Comparison of ENCODE assay signal across 2 fruit fly cellular contexts in the genomic region with DNA sequence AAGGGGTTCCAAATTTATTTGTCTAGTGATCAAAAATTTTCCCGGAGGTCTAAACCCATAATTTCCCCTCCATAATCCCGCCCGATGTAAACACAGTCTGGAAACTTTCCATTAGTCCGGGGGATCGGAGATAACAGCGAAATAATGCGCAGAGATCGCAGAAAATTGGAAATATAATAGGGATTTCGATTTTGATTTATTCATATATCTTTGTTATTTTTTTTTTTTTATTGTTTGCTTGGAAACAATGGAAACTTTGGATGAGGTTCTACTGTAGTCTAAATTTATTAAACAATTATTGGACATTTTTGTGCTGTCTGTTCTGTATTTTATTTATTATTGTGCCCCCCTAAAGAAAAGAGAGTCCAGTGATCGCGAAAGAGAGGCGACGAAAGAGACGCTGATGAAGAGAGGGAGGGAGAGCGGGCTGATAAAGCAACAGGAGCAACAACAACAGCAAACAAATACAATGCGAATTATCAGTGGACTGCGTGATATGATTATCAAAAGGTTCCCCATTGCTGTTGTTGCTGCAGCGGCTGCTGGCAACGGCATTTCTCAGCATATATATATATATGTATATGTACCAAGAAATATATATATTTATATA.
TF ChIP-seq lines count a peak whose summit lies in the region.

No protein-coding gene starts in this region.

TF ChIP-seq in whole organism, embryonic, 481 proteins besides CTCF, POLR2A, EP300 and RAD21 (continued from another document and continues in another):
- TF ChIP-seq unpg (GFP tag; optimal IDR thresholded peaks at IDR 0.05; lab: Kevin White, UChicago) (no peak), usp (GFP tag; optimal IDR thresholded peaks at IDR 0.05; lab: Kevin White, UChicago) (no peak), CG15073 (GFP tag; optimal IDR thresholded peaks at IDR 0.05; lab: Kevin White, UChicago) (no peak), CG3995 (GFP tag; optimal IDR thresholded peaks at IDR 0.05; lab: Kevin White, UChicago) (no peak), scrt (GFP tag; optimal IDR thresholded peaks at IDR 0.05; lab: Kevin White, UChicago) (no peak), nerfin-1 (tag; optimal IDR thresholded peaks at IDR 0.05; lab: Kevin White, UChicago) (no peak), CG13775 (GFP tag; optimal IDR thresholded peaks at IDR 0.05; lab: Kevin White, UChicago) (no peak), HmgD (GFP tag; optimal IDR thresholded peaks at IDR 0.05; lab: Kevin White, UChicago) (no peak), CG16863 (GFP tag; optimal IDR thresholded peaks at IDR 0.05; lab: Kevin White, UChicago) (no peak), prd (optimal IDR thresholded peaks at IDR 0.05; lab: Kevin White, UChicago) (no peak), prd (GFP tag; IDR thresholded peaks at IDR 0.05; lab: Robert Waterston, UW) (no peak), TFAM (GFP tag; optimal IDR thresholded peaks at IDR 0.05; lab: Kevin White, UChicago) (no peak), Sox102F (GFP tag; optimal IDR thresholded peaks at IDR 0.05; lab: Kevin White, UChicago) (peak; percentile 25), CG6272 (GFP tag; IDR thresholded peaks at IDR 0.05; lab: Robert Waterston, UW) (no peak), CG31388 (GFP tag; optimal IDR thresholded peaks at IDR 0.05; lab: Kevin White, UChicago) (no peak), abd-A (tag; optimal IDR thresholded peaks at IDR 0.05; lab: Kevin White, UChicago) (no peak), br (optimal IDR thresholded peaks at IDR 0.05; lab: Kevin White, UChicago) (no peak), CG1602 (GFP tag; optimal IDR thresholded peaks at IDR 0.05; lab: Kevin White, UChicago) (no peak), bowl (GFP tag; IDR thresholded peaks at IDR 0.05; lab: Robert Waterston, UW) (no peak), Elba2 (GFP tag; optimal IDR thresholded peaks at IDR 0.05; lab: Kevin White, UChicago) (no peak), oc (tag; optimal IDR thresholded peaks at IDR 0.05; lab: Kevin White, UChicago) (no peak), CG11085 (GFP tag; IDR thresholded peaks at IDR 0.05; lab: Robert Waterston, UW) (no peak), tin (GFP tag; optimal IDR thresholded peaks at IDR 0.05; lab: Kevin White, UChicago) (no peak), dysf (GFP tag; IDR thresholded peaks at IDR 0.05; lab: Robert Waterston, UW) (no peak), eyg (GFP tag; optimal IDR thresholded peaks at IDR 0.05; lab: Kevin White, UChicago) (no peak), dimm (GFP tag; IDR thresholded peaks at IDR 0.05; lab: Robert Waterston, UW) (no peak), tio (GFP tag; optimal IDR thresholded peaks at IDR 0.05; lab: Kevin White, UChicago) (no peak), Doc2 (GFP tag; IDR thresholded peaks at IDR 0.05; lab: Robert Waterston, UW) (no peak), CG8765 (GFP tag; IDR thresholded peaks at IDR 0.05; lab: Robert Waterston, UW) (no peak), HLH3B (GFP tag; IDR thresholded peaks at IDR 0.05; lab: Robert Waterston, UW) (no peak), Ssrp (tag; optimal IDR thresholded peaks at IDR 0.05; lab: Kevin White, UChicago) (no peak), Atf3 (GFP tag; optimal IDR thresholded peaks at IDR 0.05; lab: Kevin White, UChicago) (no peak), CG7357 (GFP tag; IDR thresholded peaks at IDR 0.05; lab: Robert Waterston, UW) (no peak), Scr (GFP tag; IDR thresholded peaks at IDR 0.05; lab: Robert Waterston, UW; ENCODE audit: partially characterized antibody) (no peak), Chrac-16 (GFP tag; optimal IDR thresholded peaks at IDR 0.05; lab: Kevin White, UChicago) (no peak), sens-2 (GFP tag; IDR thresholded peaks at IDR 0.05; lab: Robert Waterston, UW) (no peak), GATAe (GFP tag; conservative IDR thresholded peaks at IDR 0.05; lab: Robert Waterston, UW) (peak; percentile 40; the same call in 1 of the 2 replicates), chn (GFP tag; optimal IDR thresholded peaks at IDR 0.05; lab: Kevin White, UChicago) (no peak), ci (GFP tag; IDR thresholded peaks at IDR 0.05; lab: Robert Waterston, UW) (no peak), fru (optimal IDR thresholded peaks at IDR 0.05; lab: Kevin White, UChicago) (no peak), schlank (tag; optimal IDR thresholded peaks at IDR 0.05; lab: Kevin White, UChicago) (no peak), HmgZ (tag; optimal IDR thresholded peaks at IDR 0.05; lab: Kevin White, UChicago) (no peak), Camta (GFP tag; optimal IDR thresholded peaks at IDR 0.05; lab: Kevin White, UChicago) (no peak), ewg (GFP tag; optimal IDR thresholded peaks at IDR 0.05; lab: Kevin White, UChicago) (no peak), sens (GFP tag; lab: Kevin White, UChicago) (peak; percentile 62), CG31365 (tag; optimal IDR thresholded peaks at IDR 0.05; lab: Kevin White, UChicago) (no peak), vfl (GFP tag; optimal IDR thresholded peaks at IDR 0.05; lab: Kevin White, UChicago) (no peak), CG11093 (GFP tag; IDR thresholded peaks at IDR 0.05; lab: Robert Waterston, UW) (no peak), CG11723 (GFP tag; optimal IDR thresholded peaks at IDR 0.05; lab: Kevin White, UChicago) (no peak), CG3407 (GFP tag; optimal IDR thresholded peaks at IDR 0.05; lab: Kevin White, UChicago) (no peak), CG14014 (GFP tag; IDR thresholded peaks at IDR 0.05; lab: Robert Waterston, UW) (0 out of 2 replicates have a peak, but pooled peaks have one; percentile 16), CG11504 (tag; optimal IDR thresholded peaks at IDR 0.05; lab: Kevin White, UChicago) (peak; percentile 0), Sin3A (optimal IDR thresholded peaks at IDR 0.05; lab: Kevin White, UChicago) (no peak), CG31441 (GFP tag; IDR thresholded peaks at IDR 0.05; lab: Robert Waterston, UW) (0 out of 2 replicates have a peak, but pooled peaks have one; percentile 24), pzg (GFP tag; optimal IDR thresholded peaks at IDR 0.05; lab: Kevin White, UChicago) (no peak), H15 (GFP tag; IDR thresholded peaks at IDR 0.05; lab: Robert Waterston, UW) (no peak), CG4360 (GFP tag; IDR thresholded peaks at IDR 0.05; lab: Robert Waterston, UW) (peak; percentile 57; the same call in 1 of the 2 replicates), zen (tag; optimal IDR thresholded peaks at IDR 0.05; lab: Kevin White, UChicago) (no peak), CG8478 (optimal IDR thresholded peaks at IDR 0.05; lab: Kevin White, UChicago) (no peak), CG4617 (GFP tag; optimal IDR thresholded peaks at IDR 0.05; lab: Kevin White, UChicago; ENCODE audit: borderline replicate concordance) (no peak), Med (GFP tag; lab: Kevin White, UChicago) (peak; percentile 69), lab (GFP tag; optimal IDR thresholded peaks at IDR 0.05; lab: Kevin White, UChicago) (peak; percentile 44), NfI (GFP tag; optimal IDR thresholded peaks at IDR 0.05; lab: Kevin White, UChicago) (no peak), Hr51 (GFP tag; optimal IDR thresholded peaks at IDR 0.05; lab: Kevin White, UChicago) (peak in 1 of 2 experiments; percentile 4), CG8359 (GFP tag; optimal IDR thresholded peaks at IDR 0.05; lab: Kevin White, UChicago; ENCODE audit: borderline replicate concordance) (no peak)

TF ChIP-seq in whole organism, prepupa, 60 proteins besides CTCF, POLR2A, EP300 and RAD21 (continued from another document):
- TF ChIP-seq CG15336 (GFP tag; IDR thresholded peaks at IDR 0.05; lab: Robert Waterston, UW) (0 out of 2 replicates have a peak, but pooled peaks have one; percentile 8), fd59A (GFP tag; optimal IDR thresholded peaks at IDR 0.05; lab: Kevin White, UChicago) (no peak), CG11762 (GFP tag; optimal IDR thresholded peaks at IDR 0.05; lab: Kevin White, UChicago; ENCODE audit: insufficient read depth) (no peak), CG10669 (GFP tag; optimal IDR thresholded peaks at IDR 0.05; lab: Kevin White, UChicago) (no peak), salr (GFP tag; optimal IDR thresholded peaks at IDR 0.05; lab: Kevin White, UChicago) (no peak), Hr38 (GFP tag; optimal IDR thresholded peaks at IDR 0.05; lab: Kevin White, UChicago) (no peak), Hr39 (GFP tag; optimal IDR thresholded peaks at IDR 0.05; lab: Kevin White, UChicago) (peak; percentile 23), Hr4 (GFP tag; optimal IDR thresholded peaks at IDR 0.05; lab: Kevin White, UChicago) (no peak), CG6792 (GFP tag; optimal IDR thresholded peaks at IDR 0.05; lab: Kevin White, UChicago) (no peak), esn (GFP tag; optimal IDR thresholded peaks at IDR 0.05; lab: Kevin White, UChicago) (peak; percentile 45), CG11902 (GFP tag; optimal IDR thresholded peaks at IDR 0.05; lab: Kevin White, UChicago) (no peak), Smox (GFP tag; optimal IDR thresholded peaks at IDR 0.05; lab: Kevin White, UChicago) (peak; percentile 24), CG8119 (GFP tag; IDR thresholded peaks at IDR 0.05; lab: Robert Waterston, UW) (no peak), svp (GFP tag; lab: Kevin White, UChicago) (peak; percentile 83), OdsH (GFP tag; optimal IDR thresholded peaks at IDR 0.05; lab: Kevin White, UChicago) (no peak), CG34406 (GFP tag; optimal IDR thresholded peaks at IDR 0.05; lab: Kevin White, UChicago) (peak; percentile 5), vri (GFP tag; optimal IDR thresholded peaks at IDR 0.05; lab: Kevin White, UChicago) (peak; percentile 35), topi (GFP tag; optimal IDR thresholded peaks at IDR 0.05; lab: Kevin White, UChicago) (peak; percentile 41), CG8319 (GFP tag; optimal IDR thresholded peaks at IDR 0.05; lab: Kevin White, UChicago) (no peak), CG9139 (GFP tag; optimal IDR thresholded peaks at IDR 0.05; lab: Kevin White, UChicago) (no peak), pdm3 (GFP tag; optimal IDR thresholded peaks at IDR 0.05; lab: Kevin White, UChicago) (no peak), CG1621 (tag; optimal IDR thresholded peaks at IDR 0.05; lab: Kevin White, UChicago) (no peak), Sox102F (GFP tag; optimal IDR thresholded peaks at IDR 0.05; lab: Kevin White, UChicago) (peak; percentile 25), dsx (GFP tag; optimal IDR thresholded peaks at IDR 0.05; lab: Kevin White, UChicago; ENCODE audit: poor library complexity, severe bottlenecking) (no peak), CG16779 (tag; optimal IDR thresholded peaks at IDR 0.05; lab: Kevin White, UChicago) (no peak), CG4318 (GFP tag; optimal IDR thresholded peaks at IDR 0.05; lab: Kevin White, UChicago) (no peak), CG6854 (GFP tag; optimal IDR thresholded peaks at IDR 0.05; lab: Kevin White, UChicago) (peak; percentile 14), Blimp-1 (GFP tag; optimal IDR thresholded peaks at IDR 0.05; lab: Kevin White, UChicago) (no peak), Lpt (GFP tag; optimal IDR thresholded peaks at IDR 0.05; lab: Kevin White, UChicago) (no peak), Ets96B (tag; optimal IDR thresholded peaks at IDR 0.05; lab: Kevin White, UChicago) (no peak), CG10631 (GFP tag; optimal IDR thresholded peaks at IDR 0.05; lab: Kevin White, UChicago) (no peak), CG3919 (GFP tag; optimal IDR thresholded peaks at IDR 0.05; lab: Kevin White, UChicago) (no peak), CG8632 (GFP tag; optimal IDR thresholded peaks at IDR 0.05; lab: Kevin White, UChicago) (no peak), fkh (GFP tag; optimal IDR thresholded peaks at IDR 0.05; lab: Kevin White, UChicago) (no peak), lz (GFP tag; optimal IDR thresholded peaks at IDR 0.05; lab: Kevin White, UChicago) (peak; percentile 29), eg (GFP tag; IDR thresholded peaks at IDR 0.05; lab: Robert Waterston, UW) (no peak), acj6 (GFP tag; optimal IDR thresholded peaks at IDR 0.05; lab: Kevin White, UChicago) (peak; percentile 8), CG6808 (GFP tag; optimal IDR thresholded peaks at IDR 0.05; lab: Kevin White, UChicago) (peak; percentile 23)
